In genomic region chr2L:15056359-15057220, dm6 we compare ENCODE assay signal across 5 fruit fly cellular contexts.
TF ChIP-seq lines count a peak whose summit lies in the region.

No protein-coding gene starts in this region.

- peak; percentile 31 for TF ChIP-seq CTCF in whole organism, embryonic (GFP tag; optimal IDR thresholded peaks at IDR 0.05; lab: Kevin White, UChicago)

TF ChIP-seq in whole organism, adult, 20 proteins besides CTCF, POLR2A, EP300 and RAD21:
- TF ChIP-seq CG7101 (tag; optimal IDR thresholded peaks at IDR 0.05; lab: Kevin White, UChicago) (peak; percentile 48), Mnt (GFP tag; optimal IDR thresholded peaks at IDR 0.05; lab: Kevin White, UChicago) (peak; percentile 30), pad (GFP tag; optimal IDR thresholded peaks at IDR 0.05; lab: Kevin White, UChicago) (peak; percentile 91), cic (GFP tag; optimal IDR thresholded peaks at IDR 0.05; lab: Kevin White, UChicago) (no peak), Crg-1 (GFP tag; optimal IDR thresholded peaks at IDR 0.05; lab: Kevin White, UChicago) (no peak), CG14711 (tag; optimal IDR thresholded peaks at IDR 0.05; lab: Kevin White, UChicago) (peak; percentile 56), ovo (GFP tag; optimal IDR thresholded peaks at IDR 0.05; lab: Kevin White, UChicago) (peak; percentile 21), Clk (GFP tag; optimal IDR thresholded peaks at IDR 0.05; lab: Kevin White, UChicago) (no peak), Hr96 (GFP tag; optimal IDR thresholded peaks at IDR 0.05; lab: Kevin White, UChicago) (peak; percentile 19), bab1 (GFP tag; optimal IDR thresholded peaks at IDR 0.05; lab: Kevin White, UChicago) (peak; percentile 30), tj (GFP tag; optimal IDR thresholded peaks at IDR 0.05; lab: Kevin White, UChicago) (peak; percentile 7), kay (GFP tag; lab: Kevin White, UChicago; ENCODE audit: borderline replicate concordance) (peak; percentile 66), CG12768 (GFP tag; optimal IDR thresholded peaks at IDR 0.05; lab: Kevin White, UChicago) (peak; percentile 56), CG11617 (GFP tag; optimal IDR thresholded peaks at IDR 0.05; lab: Kevin White, UChicago) (peak; percentile 40), CG5204 (GFP tag; optimal IDR thresholded peaks at IDR 0.05; lab: Kevin White, UChicago) (no peak), cnc (optimal IDR thresholded peaks at IDR 0.05; lab: Kevin White, UChicago) (no peak), toe (GFP tag; optimal IDR thresholded peaks at IDR 0.05; lab: Kevin White, UChicago) (peak; percentile 25), CG7045 (GFP tag; optimal IDR thresholded peaks at IDR 0.05; lab: Kevin White, UChicago) (peak; percentile 54)

TF ChIP-seq in whole organism, embryonic, 481 proteins besides CTCF, POLR2A, EP300 and RAD21 (continues in another document):
- TF ChIP-seq CG1024 (GFP tag; IDR thresholded peaks at IDR 0.05; lab: Robert Waterston, UW), result peak; percentile 47
- no peak for TF ChIP-seq Atf3 (GFP tag; optimal IDR thresholded peaks at IDR 0.05; lab: Kevin White, UChicago)
- no peak for TF ChIP-seq CG14965 (GFP tag; optimal IDR thresholded peaks at IDR 0.05; lab: Kevin White, UChicago; ENCODE audit: borderline replicate concordance)
- no peak for TF ChIP-seq pan (optimal IDR thresholded peaks at IDR 0.05; lab: Kevin White, UChicago)
- peak in 1 of 2 experiments; percentile 78 for TF ChIP-seq pan (GFP tag; optimal IDR thresholded peaks at IDR 0.05 in 1 of 2, IDR thresholded peaks at IDR 0.05 in 1 of 2)
- no peak for TF ChIP-seq pros (GFP tag; optimal IDR thresholded peaks at IDR 0.05; lab: Kevin White, UChicago)
- peak; percentile 75 for TF ChIP-seq ranshi (GFP tag; IDR thresholded peaks at IDR 0.05; lab: Robert Waterston, UW)
- peak; percentile 68 for TF ChIP-seq CG17385 (GFP tag; optimal IDR thresholded peaks at IDR 0.05; lab: Kevin White, UChicago)
- TF ChIP-seq mld (GFP tag; IDR thresholded peaks at IDR 0.05; lab: Robert Waterston, UW; ENCODE audit: partially characterized antibody), result 0 out of 3 replicates have a peak, but pooled peaks have one; percentile 7
- no peak for TF ChIP-seq Gsc (GFP tag; IDR thresholded peaks at IDR 0.05; lab: Robert Waterston, UW)
- no peak for TF ChIP-seq sc (optimal IDR thresholded peaks at IDR 0.05; lab: Kevin White, UChicago)
- peak; percentile 62 for TF ChIP-seq sc (GFP tag; optimal IDR thresholded peaks at IDR 0.05; lab: Kevin White, UChicago)
- TF ChIP-seq ci (GFP tag; IDR thresholded peaks at IDR 0.05; lab: Robert Waterston, UW), result peak; percentile 83
- no peak for TF ChIP-seq Sin3A (optimal IDR thresholded peaks at IDR 0.05; lab: Kevin White, UChicago)
- peak; percentile 67 for TF ChIP-seq ara (GFP tag; IDR thresholded peaks at IDR 0.05; lab: Robert Waterston, UW)
- peak; percentile 82 for TF ChIP-seq CG8290 (GFP tag; optimal IDR thresholded peaks at IDR 0.05; lab: Kevin White, UChicago)
- TF ChIP-seq CG8290 (tag; optimal IDR thresholded peaks at IDR 0.05; lab: Kevin White, UChicago), result no peak
- TF ChIP-seq NC2β (GFP tag; optimal IDR thresholded peaks at IDR 0.05; lab: Kevin White, UChicago), result no peak

TF ChIP-seq in whole organism, prepupa, 60 proteins besides CTCF, POLR2A, EP300 and RAD21 (continues in another document):
- TF ChIP-seq CG31627 (GFP tag; optimal IDR thresholded peaks at IDR 0.05; lab: Kevin White, UChicago), result peak; percentile 67
- TF ChIP-seq Smox (GFP tag; optimal IDR thresholded peaks at IDR 0.05; lab: Kevin White, UChicago), result peak; percentile 79
- no peak for TF ChIP-seq fd85E (GFP tag; optimal IDR thresholded peaks at IDR 0.05; lab: Kevin White, UChicago)
- TF ChIP-seq CG10669 (GFP tag; optimal IDR thresholded peaks at IDR 0.05; lab: Kevin White, UChicago), result peak; percentile 84
- TF ChIP-seq CG6163 (GFP tag; IDR thresholded peaks at IDR 0.05; lab: Robert Waterston, UW), result peak; percentile 89; the same call in 2 of the 3 replicates
- TF ChIP-seq net (GFP tag; optimal IDR thresholded peaks at IDR 0.05; lab: Kevin White, UChicago), result peak; percentile 86
- TF ChIP-seq Ets96B (tag; optimal IDR thresholded peaks at IDR 0.05; lab: Kevin White, UChicago), result peak; percentile 84
- peak; percentile 86 for TF ChIP-seq CG6276 (GFP tag; optimal IDR thresholded peaks at IDR 0.05; lab: Kevin White, UChicago)
- TF ChIP-seq Sox15 (GFP tag; optimal IDR thresholded peaks at IDR 0.05; lab: Kevin White, UChicago), result peak; percentile 69
- TF ChIP-seq salr (GFP tag; optimal IDR thresholded peaks at IDR 0.05; lab: Kevin White, UChicago), result peak; percentile 28 to 92
- TF ChIP-seq ss (GFP tag; optimal IDR thresholded peaks at IDR 0.05; lab: Kevin White, UChicago), result peak; percentile 89 to 90
- TF ChIP-seq dac (GFP tag; optimal IDR thresholded peaks at IDR 0.05; lab: Kevin White, UChicago), result peak; percentile 64
- TF ChIP-seq Ets21C (GFP tag; optimal IDR thresholded peaks at IDR 0.05; lab: Kevin White, UChicago), result peak; percentile 1
- TF ChIP-seq dsx (GFP tag; optimal IDR thresholded peaks at IDR 0.05; lab: Kevin White, UChicago; ENCODE audit: poor library complexity, severe bottlenecking), result peak; percentile 73
- TF ChIP-seq Hr39 (GFP tag; optimal IDR thresholded peaks at IDR 0.05; lab: Kevin White, UChicago), result peak; percentile 47
- peak; percentile 62 for TF ChIP-seq CG16779 (tag; optimal IDR thresholded peaks at IDR 0.05; lab: Kevin White, UChicago)
- peak; percentile 88 for TF ChIP-seq svp (GFP tag; lab: Kevin White, UChicago)
- peak; percentile 52 for TF ChIP-seq CG1621 (tag; optimal IDR thresholded peaks at IDR 0.05; lab: Kevin White, UChicago)
- peak; percentile 78 for TF ChIP-seq pdm3 (GFP tag; optimal IDR thresholded peaks at IDR 0.05; lab: Kevin White, UChicago)

TF ChIP-seq in whole organism, pupa, 21 proteins besides CTCF, POLR2A, EP300 and RAD21:
- TF ChIP-seq gl (tag; optimal IDR thresholded peaks at IDR 0.05; lab: Kevin White, UChicago) (peak; percentile 68), CG34367 (tag; optimal IDR thresholded peaks at IDR 0.05; lab: Kevin White, UChicago) (peak; percentile 60), Pif1B (GFP tag; optimal IDR thresholded peaks at IDR 0.05; lab: Kevin White, UChicago) (peak; percentile 89), CG8301 (tag; optimal IDR thresholded peaks at IDR 0.05; lab: Kevin White, UChicago) (peak; percentile 89), Snoo (tag; optimal IDR thresholded peaks at IDR 0.05; lab: Kevin White, UChicago) (peak; percentile 87), Ets98B (GFP tag; IDR thresholded peaks at IDR 0.05; lab: Robert Waterston, UW) (peak; percentile 72), fd96Ca (GFP tag; IDR thresholded peaks at IDR 0.05; lab: Robert Waterston, UW) (no peak), EcR (GFP tag; optimal IDR thresholded peaks at IDR 0.05; lab: Kevin White, UChicago) (no peak), CG17806 (tag; optimal IDR thresholded peaks at IDR 0.05; lab: Kevin White, UChicago) (peak; percentile 84), CG12605 (GFP tag; IDR thresholded peaks at IDR 0.05; lab: Robert Waterston, UW) (peak; percentile 82), CG13204 (GFP tag; optimal IDR thresholded peaks at IDR 0.05; lab: Kevin White, UChicago) (peak; percentile 88), CG32121 (GFP tag; IDR thresholded peaks at IDR 0.05; lab: Robert Waterston, UW) (peak; percentile 83; the same call in 1 of the 2 replicates), Pif1A (GFP tag; optimal IDR thresholded peaks at IDR 0.05; lab: Kevin White, UChicago) (peak; percentile 72), CG8159 (tag; optimal IDR thresholded peaks at IDR 0.05; lab: Kevin White, UChicago) (peak; percentile 93), CG9948 (tag; optimal IDR thresholded peaks at IDR 0.05; lab: Kevin White, UChicago) (peak; percentile 87), D1 (tag; optimal IDR thresholded peaks at IDR 0.05; lab: Kevin White, UChicago) (peak; percentile 80), CG10348 (GFP tag; IDR thresholded peaks at IDR 0.05; lab: Robert Waterston, UW) (peak; percentile 17; the same call in 1 of the 2 replicates), rn (GFP tag; IDR thresholded peaks at IDR 0.05; lab: Robert Waterston, UW) (peak; percentile 54; the same call in 1 of the 2 replicates), CG15710 (tag; optimal IDR thresholded peaks at IDR 0.05; lab: Kevin White, UChicago) (peak; percentile 82), CG4496 (GFP tag; IDR thresholded peaks at IDR 0.05; lab: Robert Waterston, UW) (peak; percentile 88), CG14655 (GFP tag; optimal IDR thresholded peaks at IDR 0.05; lab: Kevin White, UChicago) (peak; percentile 92)

TF ChIP-seq in whole organism, wandering third instar larva, 38 proteins besides CTCF, POLR2A, EP300 and RAD21 (continues in another document):
- peak in 1 of 2 experiments; percentile 88 for TF ChIP-seq foxo (GFP tag; optimal IDR thresholded peaks at IDR 0.05; lab: Kevin White, UChicago)
- peak; percentile 80 for TF ChIP-seq fru (GFP tag; optimal IDR thresholded peaks at IDR 0.05; lab: Kevin White, UChicago)
- TF ChIP-seq tai (GFP tag; optimal IDR thresholded peaks at IDR 0.05; lab: Kevin White, UChicago), result no peak
- TF ChIP-seq OdsH (GFP tag; optimal IDR thresholded peaks at IDR 0.05; lab: Kevin White, UChicago), result peak; percentile 81
- no peak for TF ChIP-seq usp (GFP tag; optimal IDR thresholded peaks at IDR 0.05; lab: Kevin White, UChicago)
- peak; percentile 48 for TF ChIP-seq sv (GFP tag; optimal IDR thresholded peaks at IDR 0.05; lab: Kevin White, UChicago)
- peak; percentile 19 for TF ChIP-seq Hr83 (GFP tag; optimal IDR thresholded peaks at IDR 0.05; lab: Kevin White, UChicago; ENCODE audit: poor library complexity, severe bottlenecking)
- no peak for TF ChIP-seq Abd-B (GFP tag; optimal IDR thresholded peaks at IDR 0.05; lab: Kevin White, UChicago)
- TF ChIP-seq Jra (GFP tag; optimal IDR thresholded peaks at IDR 0.05; lab: Kevin White, UChicago), result peak; percentile 6
- peak; percentile 61 for TF ChIP-seq brk (GFP tag; optimal IDR thresholded peaks at IDR 0.05; lab: Kevin White, UChicago)
- TF ChIP-seq Sp1 (GFP tag; optimal IDR thresholded peaks at IDR 0.05; lab: Kevin White, UChicago), result peak; percentile 83
- peak; percentile 65 for TF ChIP-seq Vsx2 (GFP tag; optimal IDR thresholded peaks at IDR 0.05; lab: Kevin White, UChicago; ENCODE audit: partially characterized antibody)
- peak; percentile 79 for TF ChIP-seq woc (GFP tag; optimal IDR thresholded peaks at IDR 0.05; lab: Kevin White, UChicago)
- TF ChIP-seq HLH106 (tag; optimal IDR thresholded peaks at IDR 0.05; lab: Kevin White, UChicago), result peak; percentile 84
- TF ChIP-seq Hr78 (GFP tag; optimal IDR thresholded peaks at IDR 0.05; lab: Kevin White, UChicago), result no peak
- peak; percentile 60 for TF ChIP-seq sage (GFP tag; optimal IDR thresholded peaks at IDR 0.05; lab: Kevin White, UChicago)
- no peak for TF ChIP-seq Dfd (GFP tag; optimal IDR thresholded peaks at IDR 0.05; lab: Kevin White, UChicago)
- TF ChIP-seq lola (GFP tag; optimal IDR thresholded peaks at IDR 0.05; lab: Kevin White, UChicago), result no peak
- TF ChIP-seq CG9705 (GFP tag; optimal IDR thresholded peaks at IDR 0.05; lab: Kevin White, UChicago), result peak; percentile 62
- TF ChIP-seq psq (GFP tag; optimal IDR thresholded peaks at IDR 0.05; lab: Kevin White, UChicago), result peak; percentile 81
- no peak for TF ChIP-seq CG32264 (GFP tag; optimal IDR thresholded peaks at IDR 0.05; lab: Kevin White, UChicago)
- TF ChIP-seq GATAd (GFP tag; optimal IDR thresholded peaks at IDR 0.05; lab: Kevin White, UChicago), result no peak
- TF ChIP-seq dmrt93B (GFP tag; optimal IDR thresholded peaks at IDR 0.05; lab: Kevin White, UChicago), result peak; percentile 75
